Fruit fly (Drosophila melanogaster) whole organism, embryonic: Measurements from ENCODE around the gene CG6791.

Experiments used
- BEAF-32 ChIP-seq: fragments of 200-800 bp; sonication (Bioruptor generic); optimal IDR thresholded peaks from 3 replicates; lab custom pipeline; 2017; ENCODE audit warnings: missing biosample characterization, missing genetic modification characterization, mild to moderate bottlenecking, moderate library complexity, missing genetic modification reagents
- CG10321 ChIP-seq: fragments of 200-800 bp; sonication (Bioruptor generic); IDR thresholded peaks from 2 replicates; pipeline ENCODE4 v1.3.6; 2022; ENCODE audit warnings: missing biosample characterization, missing genetic modification characterization
- CG11247 ChIP-seq: fragments of 200-800 bp; sonication (Bioruptor generic); IDR thresholded peaks from 2 replicates; pipeline ENCODE4 v1.3.6; 2022; ENCODE audit warnings: missing biosample characterization, missing genetic modification characterization
- CG11560 ChIP-seq: fragments of 200-800 bp; sonication (Bioruptor generic); IDR thresholded peaks from 3 replicates; pipeline ENCODE4 v1.3.6; 2022; ENCODE audit warnings: missing biosample characterization, missing genetic modification characterization
- CG12236 ChIP-seq: fragments of 200-800 bp; sonication (Bioruptor generic); optimal IDR thresholded peaks from 2 replicates; lab custom pipeline; 2016; ENCODE audit warnings: missing biosample characterization, missing genetic modification characterization
- CG12942 ChIP-seq: fragments of 200-800 bp; sonication (Bioruptor generic); optimal IDR thresholded peaks from 3 replicates; lab custom pipeline; 2016; ENCODE audit warnings: missing biosample characterization, missing genetic modification characterization
- CG14860 ChIP-seq: fragments of 200-800 bp; sonication (Bioruptor generic); IDR thresholded peaks from 3 replicates; pipeline ENCODE4 v1.3.6; 2022; ENCODE audit warnings: missing biosample characterization, missing genetic modification characterization; ENCODE audit not compliant: partially characterized antibody
- CG15073 ChIP-seq: fragments of 200-800 bp; sonication (Bioruptor generic); optimal IDR thresholded peaks from 2 replicates; lab custom pipeline; 2016; ENCODE audit warnings: missing biosample characterization, missing genetic modification characterization
- CG17186 ChIP-seq: fragments of 200-800 bp; sonication (Bioruptor generic); optimal IDR thresholded peaks from 3 replicates; lab custom pipeline; 2017; ENCODE audit warnings: missing biosample characterization, missing genetic modification reagents, missing genetic modification characterization
- CG17829 ChIP-seq: fragments of 200-800 bp; optimal IDR thresholded peaks from 2 replicates; lab custom pipeline; 2019; ENCODE audit warnings: missing biosample characterization, mild to moderate bottlenecking, missing genetic modification characterization, moderate library complexity
- CG2120 ChIP-seq: fragments of 200-800 bp; sonication (Bioruptor generic); optimal IDR thresholded peaks from 3 replicates; lab custom pipeline; 2016; ENCODE audit warnings: missing biosample characterization, missing genetic modification characterization
- CG3281 ChIP-seq: fragments of 200-800 bp; sonication (Bioruptor generic); optimal IDR thresholded peaks from 3 replicates; lab custom pipeline; 2017; ENCODE audit warnings: missing biosample characterization, mild to moderate bottlenecking, missing genetic modification characterization
- CG3407 ChIP-seq: fragments of 200-800 bp; sonication (Bioruptor generic); optimal IDR thresholded peaks from 2 replicates; lab custom pipeline; 2018; ENCODE audit warnings: missing biosample characterization, mild to moderate bottlenecking, missing genetic modification characterization
- CG34224 ChIP-seq: fragments of 200-800 bp; sonication (Bioruptor generic); IDR thresholded peaks from 3 replicates; pipeline ENCODE4 v1.3.6; 2022; ENCODE audit warnings: missing biosample characterization, missing genetic modification characterization; ENCODE audit not compliant: partially characterized antibody
- CG3726 ChIP-seq: fragments of 200-800 bp; sonication (Bioruptor generic); IDR thresholded peaks from 3 replicates; pipeline ENCODE4, ENCODE4 v1.3.6; 2022; ENCODE audit warnings: missing biosample characterization, missing genetic modification characterization
- CG4282 ChIP-seq: fragments of 200-800 bp; sonication (Bioruptor generic); optimal IDR thresholded peaks from 2 replicates; lab custom pipeline; 2016; ENCODE audit warnings: missing biosample characterization, missing genetic modification characterization
- CG4424 ChIP-seq: fragments of 200-800 bp; sonication (Bioruptor generic); optimal IDR thresholded peaks from 3 replicates; lab custom pipeline; 2016; ENCODE audit warnings: missing biosample characterization, missing genetic modification characterization
- CG4707 ChIP-seq: fragments of 200-800 bp; sonication (Bioruptor generic); optimal IDR thresholded peaks from 2 replicates; lab custom pipeline; 2018; ENCODE audit warnings: missing biosample characterization, mild to moderate bottlenecking, missing genetic modification characterization, moderate library complexity
- CG8388 ChIP-seq: fragments of 200-800 bp; sonication (Bioruptor generic); optimal IDR thresholded peaks from 2 replicates; lab custom pipeline; 2019; ENCODE audit warnings: missing biosample characterization, mild to moderate bottlenecking, missing genetic modification characterization, moderate library complexity
- CG9727 ChIP-seq: fragments of 200-800 bp; sonication (Bioruptor generic); optimal IDR thresholded peaks from 3 replicates; lab custom pipeline; 2017; ENCODE audit warnings: missing biosample characterization, mild to moderate bottlenecking, missing genetic modification characterization
- CG9797 ChIP-seq: fragments of 200-800 bp; sonication (Bioruptor generic); optimal IDR thresholded peaks from 3 replicates; lab custom pipeline; 2018; ENCODE audit warnings: missing biosample characterization, mild to moderate bottlenecking, missing genetic modification characterization
- Camta ChIP-seq: fragments of 200-800 bp; sonication (Bioruptor generic); optimal IDR thresholded peaks from 2 replicates; lab custom pipeline; 2016; ENCODE audit warnings: missing biosample characterization, missing genetic modification characterization
- Deaf1 ChIP-seq: fragments of 200-800 bp; optimal IDR thresholded peaks from 3 replicates; lab custom pipeline; 2019; ENCODE audit warnings: missing biosample characterization, mild to moderate bottlenecking, missing genetic modification characterization, moderate library complexity
- Ets65A ChIP-seq: fragments of 200-800 bp; sonication (Bioruptor generic); peaks from one replicate; lab custom pipeline; 2016; ENCODE audit warnings: missing biosample characterization, missing genetic modification characterization
- Ets97D ChIP-seq: fragments of 200-800 bp; sonication (Bioruptor generic); optimal IDR thresholded peaks from 3 replicates; lab custom pipeline; 2016; ENCODE audit warnings: missing biosample characterization, missing genetic modification characterization
- HLH3B ChIP-seq: fragments of 200-800 bp; sonication (Bioruptor generic); IDR thresholded peaks from 2 replicates; pipeline ENCODE4 v1.3.6; 2022; ENCODE audit warnings: missing biosample characterization, missing genetic modification characterization
- NFAT ChIP-seq: fragments of 200-800 bp; sonication (Bioruptor generic); IDR thresholded peaks from 2 replicates; pipeline ENCODE4 v1.3.6; 2022; ENCODE audit warnings: missing biosample characterization, missing genetic modification characterization
- Neu2 ChIP-seq: fragments of 200-800 bp; sonication (Bioruptor generic); optimal IDR thresholded peaks from 3 replicates; lab custom pipeline; 2016; ENCODE audit warnings: missing biosample characterization, missing genetic modification characterization, borderline replicate concordance
- Nf-YC ChIP-seq: fragments of 200-800 bp; optimal IDR thresholded peaks from 3 replicates; lab custom pipeline; 2019; ENCODE audit warnings: missing biosample characterization, mild to moderate bottlenecking, missing genetic modification characterization, moderate library complexity
- Sry-δ ChIP-seq: fragments of 200-800 bp; sonication (Bioruptor generic); optimal IDR thresholded peaks from 2 replicates; lab custom pipeline; 2016; ENCODE audit warnings: missing biosample characterization, missing genetic modification characterization
- Xbp1 ChIP-seq: fragments of 200-800 bp; sonication (Bioruptor generic); optimal IDR thresholded peaks from 3 replicates; lab custom pipeline; 2016; ENCODE audit warnings: missing biosample characterization, mild to moderate bottlenecking, missing genetic modification characterization
- ato ChIP-seq: fragments of 200-800 bp; sonication (Bioruptor generic); IDR thresholded peaks from 2 replicates; pipeline ENCODE4 v1.3.6; 2022; ENCODE audit warnings: missing biosample characterization, missing genetic modification characterization; ENCODE audit not compliant: partially characterized antibody
- ci ChIP-seq: fragments of 200-800 bp; sonication (Bioruptor generic); IDR thresholded peaks from 3 replicates; pipeline ENCODE4 v1.3.6; 2022; ENCODE audit warnings: missing biosample characterization, missing genetic modification characterization
- croc ChIP-seq: fragments of 200-800 bp; sonication (Bioruptor generic); conservative IDR thresholded peaks from 3 replicates; pipeline ENCODE4 v1.3.6; 2022; ENCODE audit warnings: missing biosample characterization, missing genetic modification characterization
- dpn ChIP-seq, 2 experiments: fragments of 200-800 bp; sonication (Bioruptor generic); optimal IDR thresholded peaks; 3 replicates each; lab custom pipeline; 2016; ENCODE audit warnings: missing biosample characterization in 2 of 2, missing genetic modification characterization in 2 of 2
- gfzf ChIP-seq: fragments of 200-800 bp; sonication (Bioruptor generic); optimal IDR thresholded peaks from 2 replicates; lab custom pipeline; 2016; ENCODE audit warnings: missing biosample characterization, mild to moderate bottlenecking, missing genetic modification characterization, moderate library complexity
- gt ChIP-seq: fragments of 200-800 bp; sonication (Bioruptor generic); IDR thresholded peaks from 2 replicates; pipeline ENCODE4 v1.3.6; 2022; ENCODE audit warnings: missing biosample characterization, missing genetic modification characterization
- h ChIP-seq: fragments of >200 bp; optimal IDR thresholded peaks from 2 replicates; lab custom pipeline; 2017
- hbn ChIP-seq: fragments of 200-800 bp; sonication (Bioruptor generic); IDR thresholded peaks from 2 replicates; pipeline ENCODE4 v1.3.6; 2022; ENCODE audit warnings: missing biosample characterization, missing genetic modification characterization; ENCODE audit not compliant: partially characterized antibody
- kni ChIP-seq: fragments of 200-800 bp; sonication (Bioruptor generic); optimal IDR thresholded peaks from 3 replicates; lab custom pipeline; 2017; ENCODE audit warnings: mild to moderate bottlenecking, missing biosample characterization, missing genetic modification reagents, missing genetic modification characterization
- repo ChIP-seq: fragments of 200-800 bp; sonication (Bioruptor generic); optimal IDR thresholded peaks from 2 replicates; lab custom pipeline; 2016; ENCODE audit warnings: missing biosample characterization, missing genetic modification characterization
- sens-2 ChIP-seq: fragments of 200-800 bp; sonication (Bioruptor generic); IDR thresholded peaks from 2 replicates; pipeline ENCODE4 v1.3.6; 2022; ENCODE audit warnings: missing biosample characterization, missing genetic modification characterization
- sqz ChIP-seq: fragments of 200-800 bp; sonication (Bioruptor generic); optimal IDR thresholded peaks from 3 replicates; lab custom pipeline; 2018; ENCODE audit warnings: missing biosample characterization, mild to moderate bottlenecking, missing genetic modification characterization
- sug ChIP-seq: fragments of 200-800 bp; optimal IDR thresholded peaks from 2 replicates; lab custom pipeline; 2019; ENCODE audit warnings: missing biosample characterization, mild to moderate bottlenecking, missing genetic modification characterization, moderate library complexity
- tna ChIP-seq: fragments of 200-800 bp; sonication (Bioruptor generic); IDR thresholded peaks from 2 replicates; pipeline ENCODE4 v1.3.6; 2022; ENCODE audit warnings: missing biosample characterization, missing genetic modification characterization; ENCODE audit not compliant: partially characterized antibody
- toy ChIP-seq: fragments of 200-800 bp; sonication (Bioruptor generic); IDR thresholded peaks from 2 replicates; pipeline ENCODE4 v1.3.6; 2022; ENCODE audit warnings: missing biosample characterization, missing genetic modification characterization
- wdn ChIP-seq: fragments of 200-800 bp; sonication (Bioruptor generic); IDR thresholded peaks from 2 replicates; pipeline ENCODE4 v1.3.6; 2022; ENCODE audit warnings: missing biosample characterization, missing genetic modification characterization
- wek ChIP-seq: fragments of 200-800 bp; sonication (Bioruptor generic); optimal IDR thresholded peaks from 3 replicates; lab custom pipeline; 2018; ENCODE audit warnings: missing biosample characterization, mild to moderate bottlenecking, missing genetic modification characterization, moderate library complexity
- wor ChIP-seq: fragments of 200-800 bp; sonication (Bioruptor generic); IDR thresholded peaks from 2 replicates; pipeline ENCODE4 v1.3.6; 2022; ENCODE audit warnings: missing biosample characterization, missing genetic modification characterization
- yki ChIP-seq: fragments of >200 bp; optimal IDR thresholded peaks from 3 replicates; lab custom pipeline; 2018
- z ChIP-seq: fragments of 200-800 bp; sonication (Bioruptor generic); IDR thresholded peaks from 3 replicates; pipeline ENCODE4 v1.3.6; 2022; ENCODE audit warnings: missing biosample characterization, missing genetic modification characterization

Gene CG6791

DNA sequence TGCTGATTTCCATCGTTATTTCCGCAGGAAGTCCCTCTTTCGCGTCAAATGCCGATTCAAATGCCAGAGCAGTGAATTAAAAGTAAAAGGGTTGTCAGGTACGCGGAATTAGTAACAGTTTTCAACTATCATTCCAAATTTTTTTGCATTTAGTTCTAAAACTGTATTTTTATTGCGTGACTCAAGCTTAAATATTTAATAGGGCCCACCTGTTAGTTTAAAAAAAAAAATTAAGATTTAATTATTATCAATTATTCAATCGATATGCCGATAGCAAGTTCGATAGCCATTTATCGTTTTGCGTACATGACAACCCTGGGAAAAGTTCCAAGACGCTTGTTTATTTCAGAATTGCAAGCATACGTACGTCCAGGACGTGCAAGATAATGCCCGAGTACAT lies 33.1 kb upstream of the CG6791 start, which contains the start of gene CG14711 (continued):
- TF ChIP-seq tna (GFP tag; lab: Robert Waterston, UW) (peak; percentile 63; the same call in 1 of the 2 replicates), CG3281 (GFP tag; lab: Kevin White, UChicago) (peak; percentile 81), ci (GFP tag; lab: Robert Waterston, UW) (peak; percentile 89), CG4424 (GFP tag; lab: Kevin White, UChicago) (peak; percentile 88), Ets97D (GFP tag; lab: Kevin White, UChicago) (peak; percentile 78), toy (no peak), CG9797 (GFP tag; lab: Kevin White, UChicago) (peak; percentile 23), Camta (GFP tag; lab: Kevin White, UChicago) (peak; percentile 70), kni (peak; percentile 69), Deaf1 (tag; lab: Kevin White, UChicago) (no peak), hbn (GFP tag; lab: Robert Waterston, UW) (peak; percentile 82), sug (tag; lab: Kevin White, UChicago) (peak; percentile 86), CG8388 (peak; percentile 82), CG34224 (GFP tag; lab: Robert Waterston, UW) (peak; percentile 87), ato (GFP tag; lab: Robert Waterston, UW) (no peak; the same call in none of the 2 replicates), CG4707 (peak; percentile 33), yki (lab: Kevin White, UChicago) (no peak), wdn (GFP tag; lab: Robert Waterston, UW) (peak; percentile 78), gt (GFP tag; lab: Robert Waterston, UW) (peak; percentile 44; the same call in 1 of the 2 replicates), NFAT (peak; percentile 84), CG17829 (tag; lab: Kevin White, UChicago) (peak; percentile 90), CG17186 (GFP tag; lab: Kevin White, UChicago) (peak; percentile 51), CG15073 (GFP tag; lab: Kevin White, UChicago) (peak; percentile 64), Ets65A (GFP tag; lab: Kevin White, UChicago) (peak; percentile 97), sens-2 (GFP tag; lab: Robert Waterston, UW) (peak; percentile 65), CG3726 (peak; percentile 76; the same call in 2 of the 3 replicates), wor (GFP tag; lab: Robert Waterston, UW) (peak; percentile 78), CG3407 (GFP tag; lab: Kevin White, UChicago) (peak; percentile 62), dpn (GFP tag; optimal IDR thresholded peaks at IDR 0.05; lab: Kevin White, UChicago) (peak; percentile 67 to 89), CG4282 (no peak), Xbp1 (GFP tag; lab: Kevin White, UChicago) (peak; percentile 92), Neu2 (no peak), CG11560 (tag; lab: Robert Waterston, UW) (peak; percentile 75), CG14860 (GFP tag; lab: Robert Waterston, UW) (peak; percentile 76; the same call in 2 of the 3 replicates), CG10321 (GFP tag; lab: Robert Waterston, UW) (peak; percentile 30; the same call in 1 of the 2 replicates), sqz (GFP tag; lab: Kevin White, UChicago) (no peak), repo (GFP tag; lab: Kevin White, UChicago) (no peak), HLH3B (GFP tag; lab: Robert Waterston, UW) (peak; percentile 82), Nf-YC (tag; lab: Kevin White, UChicago) (peak; percentile 82), wek (GFP tag; lab: Kevin White, UChicago) (peak; percentile 32), CG9727 (GFP tag; lab: Kevin White, UChicago) (peak; percentile 86), gfzf (GFP tag; lab: Kevin White, UChicago) (no peak), CG11247 (peak; percentile 68), h (lab: Kevin White, UChicago) (no peak), BEAF-32 (GFP tag; lab: Kevin White, UChicago) (peak; percentile 75), Sry-δ (GFP tag; lab: Kevin White, UChicago) (peak; percentile 53), CG12942 (GFP tag; lab: Kevin White, UChicago) (peak; percentile 86), z (GFP tag; lab: Robert Waterston, UW) (no peak), CG12236 (GFP tag; lab: Kevin White, UChicago) (no peak), CG2120 (GFP tag; lab: Kevin White, UChicago) (peak; percentile 88), croc (GFP tag; lab: Robert Waterston, UW) (peak; percentile 52; the same call in 2 of the 3 replicates)
